Fruit fly (Drosophila melanogaster): ENCODE measurements around the gene lsn.

Gene lsn

DNA sequence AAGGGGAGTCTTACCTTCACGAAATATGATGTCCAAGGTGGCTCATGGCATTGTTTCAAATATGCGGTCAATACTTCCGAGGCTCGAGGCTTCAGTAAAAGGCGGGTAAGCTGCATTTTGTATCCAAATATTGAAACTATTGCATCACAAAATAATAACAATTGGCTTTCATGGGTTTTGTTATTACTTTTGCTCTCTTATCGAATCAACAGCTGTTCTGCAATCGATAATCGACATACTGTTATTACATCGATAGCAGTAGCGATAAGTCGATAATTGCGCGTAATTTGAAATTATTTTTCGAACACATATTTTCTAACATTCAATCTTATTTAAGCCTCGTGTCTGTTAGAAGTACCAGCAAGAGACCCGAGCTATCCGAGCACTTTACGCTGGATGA lies 13.5 kb downstream of the lsn start, which contains the start of gene CG34148 (continued):
- TF ChIP-seq shn (GFP tag; optimal IDR thresholded peaks at IDR 0.05): no peak
- no peak for TF ChIP-seq Camta (GFP tag; optimal IDR thresholded peaks at IDR 0.05)
- no peak for TF ChIP-seq CG12219 (GFP tag; optimal IDR thresholded peaks at IDR 0.05)
- TF ChIP-seq Trl (optimal IDR thresholded peaks at IDR 0.05): no peak
- TF ChIP-seq Trl (GFP tag; optimal IDR thresholded peaks at IDR 0.05): no peak
- peak; percentile 87 for TF ChIP-seq HLH4C (GFP tag; IDR thresholded peaks at IDR 0.05; ENCODE audit: partially characterized antibody)
- no peak for TF ChIP-seq pnt (GFP tag; optimal IDR thresholded peaks at IDR 0.05)
- TF ChIP-seq CG7839 (tag; optimal IDR thresholded peaks at IDR 0.05): no peak
- no peak for TF ChIP-seq CG17568 (GFP tag; optimal IDR thresholded peaks at IDR 0.05)
- no peak for TF ChIP-seq gsb (GFP tag; IDR thresholded peaks at IDR 0.05)
- no peak for TF ChIP-seq stc (GFP tag; IDR thresholded peaks at IDR 0.05)
- peak; percentile 92 for TF ChIP-seq E2f2 (GFP tag; IDR thresholded peaks at IDR 0.05)
- no peak for TF ChIP-seq Drgx (GFP tag; IDR thresholded peaks at IDR 0.05)
- TF ChIP-seq CG3065 (GFP tag; optimal IDR thresholded peaks at IDR 0.05): no peak
- no peak for TF ChIP-seq Hmx (GFP tag; optimal IDR thresholded peaks at IDR 0.05)
- no peak for TF ChIP-seq Blimp-1 (GFP tag; optimal IDR thresholded peaks at IDR 0.05)
- TF ChIP-seq CG7786 (GFP tag; optimal IDR thresholded peaks at IDR 0.05): no peak
- no peak for TF ChIP-seq CG5953 (GFP tag; IDR thresholded peaks at IDR 0.05)
- no peak for TF ChIP-seq seq (GFP tag; IDR thresholded peaks at IDR 0.05)
- TF ChIP-seq CG17802 (tag; optimal IDR thresholded peaks at IDR 0.05): no peak
- no peak for TF ChIP-seq CG10274 (GFP tag; optimal IDR thresholded peaks at IDR 0.05)
- TF ChIP-seq dati (GFP tag; IDR thresholded peaks at IDR 0.05): no peak
- no peak for TF ChIP-seq CG8478 (optimal IDR thresholded peaks at IDR 0.05)
- no peak for TF ChIP-seq CG11504 (tag; optimal IDR thresholded peaks at IDR 0.05)
- TF ChIP-seq CoRest (tag; optimal IDR thresholded peaks at IDR 0.05): no peak
- TF ChIP-seq CG2116 (GFP tag; optimal IDR thresholded peaks at IDR 0.05): peak; percentile 74
- no peak for TF ChIP-seq caup (GFP tag; optimal IDR thresholded peaks at IDR 0.05; ENCODE audit: severe bottlenecking)
- TF ChIP-seq CG14860 (GFP tag; IDR thresholded peaks at IDR 0.05; ENCODE audit: partially characterized antibody): peak; percentile 72; the same call in 2 of the 3 replicates
- TF ChIP-seq Atf-2 (GFP tag; optimal IDR thresholded peaks at IDR 0.05): no peak
- TF ChIP-seq BtbVII (GFP tag; optimal IDR thresholded peaks at IDR 0.05): no peak
- no peak for TF ChIP-seq insv (GFP tag; optimal IDR thresholded peaks at IDR 0.05)
- TF ChIP-seq Spps (tag; optimal IDR thresholded peaks at IDR 0.05): no peak
- no peak for TF ChIP-seq CG11085 (GFP tag; IDR thresholded peaks at IDR 0.05)
- peak; percentile 37 for TF ChIP-seq CG4617 (GFP tag; optimal IDR thresholded peaks at IDR 0.05; ENCODE audit: borderline replicate concordance)
- TF ChIP-seq CG3995 (GFP tag; optimal IDR thresholded peaks at IDR 0.05): no peak
- TF ChIP-seq CG5180 (GFP tag; optimal IDR thresholded peaks at IDR 0.05): no peak
- TF ChIP-seq sug (tag; optimal IDR thresholded peaks at IDR 0.05): no peak
- TF ChIP-seq psq (GFP tag; optimal IDR thresholded peaks at IDR 0.05): no peak
- TF ChIP-seq MBD-R2 (GFP tag; IDR thresholded peaks at IDR 0.05): peak; percentile 69
- no peak for TF ChIP-seq Max (GFP tag; optimal IDR thresholded peaks at IDR 0.05)
- no peak for TF ChIP-seq CG1024 (GFP tag; IDR thresholded peaks at IDR 0.05)
- TF ChIP-seq toy (GFP tag; IDR thresholded peaks at IDR 0.05): no peak
- no peak for TF ChIP-seq mirr (GFP tag; optimal IDR thresholded peaks at IDR 0.05)
- TF ChIP-seq B-H2 (GFP tag; optimal IDR thresholded peaks at IDR 0.05): no peak
- peak; percentile 67; the same call in 2 of the 3 replicates for TF ChIP-seq mld (GFP tag; IDR thresholded peaks at IDR 0.05; ENCODE audit: partially characterized antibody)
- no peak for TF ChIP-seq danr (GFP tag; IDR thresholded peaks at IDR 0.05)
- no peak for TF ChIP-seq slp2 (GFP tag; optimal IDR thresholded peaks at IDR 0.05)
- no peak for TF ChIP-seq ftz-f1 (GFP tag; optimal IDR thresholded peaks at IDR 0.05)
- TF ChIP-seq grau (tag; optimal IDR thresholded peaks at IDR 0.05): no peak
- no peak for TF ChIP-seq CG8089 (GFP tag; optimal IDR thresholded peaks at IDR 0.05)
- no peak for TF ChIP-seq bowl (GFP tag; IDR thresholded peaks at IDR 0.05)
- TF ChIP-seq br (optimal IDR thresholded peaks at IDR 0.05): no peak
- TF ChIP-seq CG10366 (GFP tag; IDR thresholded peaks at IDR 0.05): no peak
